Worm (Caenorhabditis elegans) whole organism, L2 larva: ENCODE data around the gene F43C11.12.

ENCODE experiments used
- C34F6.9 ChIP-seq: fragments of 150-350 bp; optimal IDR thresholded peaks from 2 replicates; lab custom pipeline; 2014; ENCODE audit warnings: missing biosample characterization, missing genetic modification characterization
- R02D3.7 ChIP-seq: fragments of 150-350 bp; optimal IDR thresholded peaks from 2 replicates; lab custom pipeline; 2014; ENCODE audit warnings: missing biosample characterization, missing genetic modification characterization
- Y55F3AM.14 ChIP-seq: fragments of 200-800 bp; sonication (Bioruptor generic); optimal IDR thresholded peaks from 2 replicates; lab custom pipeline; 2018; ENCODE audit warnings: mild to moderate bottlenecking, missing genetic modification characterization, missing compliant biosample characterization
- ZK546.5 ChIP-seq: sonication (generic microtip); optimal IDR thresholded peaks from 2 replicates; lab custom pipeline; 2017; ENCODE audit warnings: missing biosample characterization, missing genetic modification characterization
- aly-2 ChIP-seq: fragments of 150-350 bp; optimal IDR thresholded peaks from 2 replicates; lab custom pipeline; 2014; ENCODE audit warnings: missing biosample characterization, missing genetic modification characterization
- ceh-82 ChIP-seq: fragments of 150-350 bp; optimal IDR thresholded peaks from 2 replicates; lab custom pipeline; 2014; ENCODE audit warnings: missing biosample characterization, missing genetic modification characterization
- crh-2 ChIP-seq: sonication (generic microtip); optimal IDR thresholded peaks from 2 replicates; lab custom pipeline; 2017; ENCODE audit warnings: missing biosample characterization, missing genetic modification characterization
- elt-1 ChIP-seq: fragments of 150-350 bp; optimal IDR thresholded peaks from 2 replicates; lab custom pipeline; 2014; ENCODE audit warnings: missing biosample characterization, missing genetic modification characterization
- lin-11 ChIP-seq: fragments of 150-350 bp; sonication (generic microtip); optimal IDR thresholded peaks from 2 replicates; lab custom pipeline; 2014; ENCODE audit warnings: missing biosample characterization, missing genetic modification characterization, inconsistent platforms, mixed read lengths
- lin-39 ChIP-seq: fragments of 150-350 bp; optimal IDR thresholded peaks from 2 replicates; lab custom pipeline; 2014; ENCODE audit warnings: missing biosample characterization, missing genetic modification reagents, missing genetic modification characterization
- lsy-2 ChIP-seq, 2 experiments: fragments of 150-350 bp in 1 of 2; sonication (generic microtip) in 1 of 2; optimal IDR thresholded peaks; 2 replicates each; lab custom pipeline; 2014 to 2017; ENCODE audit warnings: missing biosample characterization in 2 of 2, missing genetic modification characterization in 2 of 2
- mbf-1 ChIP-seq: sonication (generic microtip); optimal IDR thresholded peaks from 2 replicates; lab custom pipeline; 2017; ENCODE audit warnings: missing biosample characterization, missing genetic modification characterization
- mdl-1 ChIP-seq, 2 experiments: fragments of 150-350 bp in 1 of 2; sonication (generic microtip) in 1 of 2; optimal IDR thresholded peaks; 2 replicates each; lab custom pipeline; 2017; ENCODE audit warnings: missing biosample characterization in 2 of 2, missing genetic modification characterization in 2 of 2
- nhr-11 ChIP-seq: fragments of 150-350 bp; optimal IDR thresholded peaks from 2 replicates; lab custom pipeline; 2014; ENCODE audit warnings: missing biosample characterization, missing genetic modification characterization
- nhr-129 ChIP-seq: fragments of 150-350 bp; optimal IDR thresholded peaks from 2 replicates; lab custom pipeline; 2014; ENCODE audit warnings: missing biosample characterization, missing genetic modification characterization
- nhr-21 ChIP-seq: fragments of 150-350 bp; optimal IDR thresholded peaks from 2 replicates; lab custom pipeline; 2014; ENCODE audit warnings: missing biosample characterization, missing genetic modification characterization
- nhr-23 ChIP-seq: fragments of 150-350 bp; optimal IDR thresholded peaks from 2 replicates; lab custom pipeline; 2014; ENCODE audit warnings: missing biosample characterization, missing genetic modification reagents, missing genetic modification characterization
- nhr-237 ChIP-seq: fragments of 150-350 bp; optimal IDR thresholded peaks from 2 replicates; lab custom pipeline; 2014; ENCODE audit warnings: missing biosample characterization, missing genetic modification characterization
- nhr-25 ChIP-seq: fragments of 150-350 bp; sonication (generic microtip); optimal IDR thresholded peaks from 3 replicates; lab custom pipeline; 2014; ENCODE audit warnings: missing biosample characterization, missing genetic modification characterization
- nhr-6 ChIP-seq: fragments of 150-350 bp; optimal IDR thresholded peaks from 2 replicates; lab custom pipeline; 2014; ENCODE audit warnings: missing biosample characterization, missing genetic modification characterization
- nhr-77 ChIP-seq: fragments of 150-350 bp; optimal IDR thresholded peaks from 2 replicates; lab custom pipeline; 2014; ENCODE audit warnings: missing biosample characterization, missing genetic modification characterization
- skn-1 ChIP-seq: sonication (generic microtip); optimal IDR thresholded peaks from 2 replicates; lab custom pipeline; 2017; ENCODE audit warnings: missing biosample characterization, missing genetic modification characterization
- sma-3 ChIP-seq: sonication (generic microtip); optimal IDR thresholded peaks from 2 replicates; lab custom pipeline; 2016; ENCODE audit warnings: missing genetic modification reagents, missing genetic modification characterization, missing compliant biosample characterization
- sma-9 ChIP-seq, 2 experiments: fragments of 150-350 bp in 1 of 2; sonication (generic microtip) in 1 of 2; optimal IDR thresholded peaks; 2 replicates each; lab custom pipeline; 2014 to 2016; ENCODE audit warnings: missing genetic modification characterization in 2 of 2, mild to moderate bottlenecking in 1 of 2, missing biosample characterization in 1 of 2, missing compliant biosample characterization in 1 of 2, missing genetic modification reagents in 1 of 2, moderate library complexity in 1 of 2
- snpc-4 ChIP-seq: fragments of 150-350 bp; optimal IDR thresholded peaks from 2 replicates; lab custom pipeline; 2014; ENCODE audit warnings: missing biosample characterization, missing genetic modification characterization
- unc-39 ChIP-seq: fragments of 150-350 bp; optimal IDR thresholded peaks from 2 replicates; lab custom pipeline; 2014; ENCODE audit warnings: missing biosample characterization, missing genetic modification characterization
- zag-1 ChIP-seq: fragments of 150-350 bp; optimal IDR thresholded peaks from 2 replicates; lab custom pipeline; 2014; ENCODE audit warnings: missing biosample characterization, missing genetic modification characterization
- ztf-1 ChIP-seq: fragments of 200-800 bp; sonication (Bioruptor generic); conservative IDR thresholded peaks from 2 replicates; pipeline ENCODE4 v1.3.6; 2022; ENCODE audit warnings: missing genetic modification characterization, missing compliant biosample characterization
- ztf-11 ChIP-seq: sonication (generic microtip); optimal IDR thresholded peaks from 2 replicates; lab custom pipeline; 2017; ENCODE audit warnings: missing biosample characterization, missing genetic modification characterization

The F43C11.12 gene

ce11 chrII:2411555-2411954, 45.0 kb upstream of the F43C11.12 start:
- no peak for TF ChIP-seq nhr-237
- no peak for TF ChIP-seq snpc-4 (tag; lab: Kevin White, UChicago)

- no peak for TF ChIP-seq crh-2
- no peak for TF ChIP-seq ceh-82 (tag; lab: Kevin White, UChicago)
These were observed 44.6 kb upstream of the F43C11.12 start for ce11 chrII:2411093-2411492.

ce11 chrII:2403984-2404383, 37.5 kb upstream of the F43C11.12 start, which contains the start of gene F16G10.1:
TSS of gene F16G10.1 (plus strand) at chrII:2404284.
- TF ChIP-seq ceh-82 (tag; lab: Kevin White, UChicago): no peak
- no peak for TF ChIP-seq elt-1 (tag; lab: Kevin White, UChicago)
- no peak for TF ChIP-seq sma-9 (GFP tag; optimal IDR thresholded peaks at IDR 0.05; lab: Kevin White, UChicago)
- TF ChIP-seq sma-9 (tag; optimal IDR thresholded peaks at IDR 0.05; lab: Kevin White, UChicago): no peak
- TF ChIP-seq R02D3.7 (tag; lab: Kevin White, UChicago): no peak
- TF ChIP-seq unc-39 (tag; lab: Kevin White, UChicago): no peak
- TF ChIP-seq nhr-23: no peak
- TF ChIP-seq aly-2 (tag; lab: Kevin White, UChicago): no peak
- no peak for TF ChIP-seq nhr-129 (tag; lab: Kevin White, UChicago)
- TF ChIP-seq Y55F3AM.14 (GFP tag; lab: Kevin White, UChicago): no peak
- TF ChIP-seq lsy-2 (tag; optimal IDR thresholded peaks at IDR 0.05; lab: Kevin White, UChicago): no peak

- TF ChIP-seq crh-2 (no peak), nhr-21 (tag; lab: Kevin White, UChicago) (peak; percentile 77)
These were observed 33.3 kb upstream of the F43C11.12 start for ce11 chrII:2399810-2400209.

- TF ChIP-seq ztf-1 (GFP tag; lab: Robert Waterston, UW) (no peak), ZK546.5 (tag; lab: Kevin White, UChicago) (no peak), snpc-4 (tag; lab: Kevin White, UChicago) (no peak), mdl-1 (tag; optimal IDR thresholded peaks at IDR 0.05; lab: Kevin White, UChicago) (no peak), lin-11 (no peak), sma-3 (GFP tag; lab: Kevin White, UChicago) (no peak), ztf-11 (tag; lab: Kevin White, UChicago) (no peak)
These were observed 32.4 kb upstream of the F43C11.12 start, which contains the start of gene F16G10.14 for ce11 chrII:2398884-2399283. TSS of gene F16G10.14 (minus strand) at chrII:2398984.

DNA sequence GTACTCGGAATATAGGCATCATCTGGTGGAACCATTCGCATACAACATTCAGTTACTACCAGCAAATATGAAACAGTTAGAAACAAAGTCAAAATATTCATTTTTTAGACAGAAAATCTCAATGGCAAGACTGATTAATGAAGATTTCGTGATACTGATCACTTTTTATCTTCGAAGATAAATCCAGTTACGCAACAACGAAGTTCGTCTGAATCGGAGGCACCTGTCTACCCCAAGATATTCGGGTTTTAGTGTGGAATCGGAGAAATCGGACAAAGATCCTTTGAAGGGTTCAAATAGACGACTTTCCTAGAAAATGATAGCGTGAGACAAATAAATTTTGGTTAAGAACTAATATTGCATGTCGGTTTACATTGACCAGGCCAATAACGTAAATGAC, 29.3 kb upstream of the F43C11.12 start, which contains the start of gene F16G10.13:
Gene F16G10.13, minus strand, starts transcription at position 101 of the 400 bp plus-strand sequence.
- TF ChIP-seq elt-1 (tag; lab: Kevin White, UChicago): no peak
- no peak for TF ChIP-seq nhr-129 (tag; lab: Kevin White, UChicago)
- TF ChIP-seq mbf-1: no peak
- TF ChIP-seq snpc-4 (tag; lab: Kevin White, UChicago): no peak
- no peak for TF ChIP-seq C34F6.9 (tag; lab: Kevin White, UChicago)
- TF ChIP-seq zag-1: no peak
- no peak for TF ChIP-seq nhr-25 (tag; lab: Kevin White, UChicago)
- TF ChIP-seq lsy-2 (tag; optimal IDR thresholded peaks at IDR 0.05; lab: Kevin White, UChicago): no peak

DNA sequence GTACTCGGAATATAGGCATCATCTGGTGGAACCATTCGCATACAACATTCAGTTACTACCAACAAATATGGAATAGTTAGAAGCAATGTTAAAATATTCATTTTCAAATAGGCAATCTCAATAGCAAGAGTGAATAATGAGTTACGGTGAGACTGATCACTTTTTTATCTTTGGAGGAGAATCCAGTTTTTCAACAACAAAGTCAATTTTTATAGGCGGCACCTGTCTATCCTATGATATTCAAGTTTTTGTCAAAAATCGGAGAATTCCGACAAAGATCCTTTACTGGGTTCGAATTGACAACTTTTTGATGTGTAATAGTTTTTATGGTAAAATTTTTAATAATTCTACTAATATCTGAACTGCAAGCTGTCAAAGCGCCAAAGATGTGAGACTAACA, 27.3 kb upstream of the F43C11.12 start, which contains the start of gene F16G10.11:
Gene F16G10.11, minus strand, starts transcription at position 101 of the 400 bp plus-strand sequence.
- TF ChIP-seq Y55F3AM.14 (GFP tag; lab: Kevin White, UChicago): no peak
- TF ChIP-seq zag-1: no peak
- TF ChIP-seq lin-11: no peak
- no peak for TF ChIP-seq mdl-1 (tag; optimal IDR thresholded peaks at IDR 0.05; lab: Kevin White, UChicago)
- TF ChIP-seq lsy-2 (tag; optimal IDR thresholded peaks at IDR 0.05; lab: Kevin White, UChicago): no peak
- TF ChIP-seq nhr-11 (tag; lab: Kevin White, UChicago): no peak
- TF ChIP-seq lin-39 (tag; lab: Kevin White, UChicago): no peak
- TF ChIP-seq snpc-4 (tag; lab: Kevin White, UChicago): no peak
- TF ChIP-seq nhr-77 (tag; lab: Kevin White, UChicago): no peak
- no peak for TF ChIP-seq skn-1 (tag; lab: Kevin White, UChicago)
- no peak for TF ChIP-seq R02D3.7 (tag; lab: Kevin White, UChicago)
- no peak for TF ChIP-seq nhr-6 (tag; lab: Kevin White, UChicago)
- TF ChIP-seq ZK546.5 (tag; lab: Kevin White, UChicago): no peak
